Fruit fly (Drosophila melanogaster) whole organism, wandering third instar larva: ENCODE data around the gene CG42726.

Experiments
- Abd-B ChIP-seq: fragments of >200 bp; optimal IDR thresholded peaks from 2 replicates; lab custom pipeline; 2017; ENCODE audit warnings: missing biosample characterization, missing genetic modification characterization
- CG32264 ChIP-seq: fragments of 200-800 bp; sonication (Bioruptor generic); optimal IDR thresholded peaks from 2 replicates; lab custom pipeline; 2016; ENCODE audit warnings: missing biosample characterization, missing genetic modification characterization
- CG9705 ChIP-seq: fragments of 200-800 bp; sonication (Bioruptor generic); optimal IDR thresholded peaks from 2 replicates; lab custom pipeline; 2018; ENCODE audit warnings: missing biosample characterization, mild to moderate bottlenecking, missing genetic modification characterization
- CrebA ChIP-seq: fragments of 200-800 bp; sonication (Bioruptor generic); optimal IDR thresholded peaks from 2 replicates; lab custom pipeline; 2016; ENCODE audit warnings: missing biosample characterization, mild to moderate bottlenecking, missing genetic modification characterization, borderline replicate concordance
- Dfd ChIP-seq: fragments of >200 bp; optimal IDR thresholded peaks from 2 replicates; lab custom pipeline; 2017; ENCODE audit warnings: missing biosample characterization, missing genetic modification characterization
- GATAd ChIP-seq: sonication (Bioruptor generic); optimal IDR thresholded peaks from 2 replicates; lab custom pipeline; 2016; ENCODE audit warnings: missing biosample characterization, missing genetic modification characterization
- HLH106 ChIP-seq: fragments of 200-800 bp; optimal IDR thresholded peaks from 3 replicates; lab custom pipeline; 2019; ENCODE audit warnings: missing biosample characterization, mild to moderate bottlenecking, missing genetic modification characterization, moderate library complexity
- Hnf4 ChIP-seq: fragments of 200-800 bp; sonication (Bioruptor generic); optimal IDR thresholded peaks from 2 replicates; lab custom pipeline; 2016; ENCODE audit warnings: missing biosample characterization, mild to moderate bottlenecking, missing genetic modification characterization
- Hr78 ChIP-seq: fragments of >200 bp; optimal IDR thresholded peaks from 2 replicates; lab custom pipeline; 2017; ENCODE audit warnings: missing biosample characterization, missing genetic modification characterization
- Hr83 ChIP-seq: fragments of 200-300 bp; sonication (Bioruptor generic); optimal IDR thresholded peaks from 2 replicates; lab custom pipeline; 2016; ENCODE audit warnings: missing biosample characterization, mild to moderate bottlenecking, missing genetic modification characterization, moderate library complexity; ENCODE audit not compliant: poor library complexity, severe bottlenecking
- Jra ChIP-seq: sonication (Bioruptor generic); optimal IDR thresholded peaks from 2 replicates; lab custom pipeline; 2016; ENCODE audit warnings: missing biosample characterization, missing genetic modification characterization
- Mio ChIP-seq: sonication (Bioruptor generic); optimal IDR thresholded peaks from 2 replicates; lab custom pipeline; 2016; ENCODE audit warnings: missing biosample characterization, missing genetic modification characterization
- Myc ChIP-seq: fragments of >200 bp; optimal IDR thresholded peaks from 2 replicates; lab custom pipeline; 2017
- N ChIP-seq: fragments of >200 bp; optimal IDR thresholded peaks from 2 replicates; lab custom pipeline; 2018; ENCODE audit warnings: missing biosample characterization, missing external identifiers, missing genetic modification characterization
- OdsH ChIP-seq: fragments of 200-800 bp; sonication (Bioruptor generic); optimal IDR thresholded peaks from 2 replicates; lab custom pipeline; 2016; ENCODE audit warnings: missing biosample characterization, mild to moderate bottlenecking, missing genetic modification characterization
- Rel ChIP-seq, 2 experiments: fragments of 200-800 bp; sonication (Bioruptor generic) in 1 of 2; optimal IDR thresholded peaks; 2 replicates in 1 of 2; 3 replicates in 1 of 2; lab custom pipeline; 2016 to 2019; ENCODE audit warnings: mild to moderate bottlenecking in 2 of 2, missing biosample characterization in 2 of 2, missing genetic modification characterization in 2 of 2, moderate library complexity in 1 of 2
- Vsx2 ChIP-seq: fragments of 200-300, 225-300 bp; sonication (Bioruptor generic); optimal IDR thresholded peaks from 2 replicates; lab custom pipeline; 2018; ENCODE audit warnings: missing biosample characterization, missing genetic modification characterization; ENCODE audit not compliant: partially characterized antibody
- br ChIP-seq: fragments of 200-800 bp; sonication (Bioruptor generic); optimal IDR thresholded peaks from 2 replicates; lab custom pipeline; 2016; ENCODE audit warnings: missing biosample characterization, missing genetic modification characterization
- dl ChIP-seq, 2 experiments: fragments of 175-275, 200-275 bp in 1 of 2; fragments of 200-275 bp in 1 of 2; sonication (Bioruptor generic); optimal IDR thresholded peaks; lab custom pipeline; 2018; ENCODE audit warnings: mild to moderate bottlenecking in 2 of 2, missing biosample characterization in 2 of 2, missing genetic modification characterization in 2 of 2, moderate library complexity in 2 of 2; ENCODE audit not compliant: partially characterized antibody in 2 of 2, insufficient read depth in 1 of 2
- dmrt93B ChIP-seq: fragments of 200-800 bp; sonication (Bioruptor generic); optimal IDR thresholded peaks from 2 replicates; lab custom pipeline; 2018; ENCODE audit warnings: missing biosample characterization, mild to moderate bottlenecking, missing genetic modification characterization
- dsf ChIP-seq: sonication (Bioruptor generic); optimal IDR thresholded peaks from 2 replicates; lab custom pipeline; 2016; ENCODE audit warnings: missing biosample characterization, missing genetic modification characterization, borderline replicate concordance
- ey ChIP-seq: fragments of 200-800 bp; sonication (Bioruptor generic); optimal IDR thresholded peaks from 2 replicates; lab custom pipeline; 2016; ENCODE audit warnings: missing biosample characterization, missing genetic modification characterization
- foxo ChIP-seq, 2 experiments: fragments of 200-800 bp; sonication (Bioruptor generic); optimal IDR thresholded peaks; 2 replicates in 1 of 2; 3 replicates in 1 of 2; lab custom pipeline; 2016 to 2017; ENCODE audit warnings: missing biosample characterization in 2 of 2, missing genetic modification characterization in 2 of 2
- fru ChIP-seq: fragments of 200-800 bp; sonication (Bioruptor generic); optimal IDR thresholded peaks from 3 replicates; lab custom pipeline; 2016; ENCODE audit warnings: missing biosample characterization, mild to moderate bottlenecking, missing genetic modification characterization
- h ChIP-seq: fragments of 200-800 bp; sonication (Bioruptor generic); optimal IDR thresholded peaks from 3 replicates; lab custom pipeline; 2016; ENCODE audit warnings: missing biosample characterization, mild to moderate bottlenecking, missing genetic modification characterization
- jim ChIP-seq: fragments of 175-275, 200-325 bp; sonication (Bioruptor generic); optimal IDR thresholded peaks from 2 replicates; lab custom pipeline; 2016; ENCODE audit warnings: missing biosample characterization, mild to moderate bottlenecking, missing genetic modification characterization
- lola ChIP-seq: fragments of >200 bp; optimal IDR thresholded peaks from 2 replicates; lab custom pipeline; 2017; ENCODE audit warnings: missing biosample characterization, missing genetic modification characterization
- pan ChIP-seq: fragments of >200 bp; optimal IDR thresholded peaks from 2 replicates; lab custom pipeline; 2017
- psq ChIP-seq: fragments of 200-800 bp; sonication (Bioruptor generic); optimal IDR thresholded peaks from 3 replicates; lab custom pipeline; 2017; ENCODE audit warnings: missing biosample characterization, mild to moderate bottlenecking, missing genetic modification characterization, moderate library complexity
- rgr ChIP-seq: fragments of 200-800 bp; sonication (Bioruptor generic); optimal IDR thresholded peaks from 3 replicates; lab custom pipeline; 2016; ENCODE audit warnings: missing biosample characterization, mild to moderate bottlenecking, missing genetic modification characterization
- sv ChIP-seq: fragments of 200-800 bp; sonication (Bioruptor generic); optimal IDR thresholded peaks from 3 replicates; lab custom pipeline; 2016; ENCODE audit warnings: missing biosample characterization, missing genetic modification characterization
- tai ChIP-seq: sonication (Bioruptor generic); optimal IDR thresholded peaks from 2 replicates; lab custom pipeline; 2016; ENCODE audit warnings: missing biosample characterization, missing genetic modification characterization
- usp ChIP-seq: fragments of >200 bp; optimal IDR thresholded peaks from 2 replicates; lab custom pipeline; 2017; ENCODE audit warnings: missing biosample characterization, missing genetic modification characterization
- woc ChIP-seq: sonication (Bioruptor generic); optimal IDR thresholded peaks from 2 replicates; lab custom pipeline; 2016; ENCODE audit warnings: missing biosample characterization, mild to moderate bottlenecking, missing genetic modification characterization

The CG42726 gene

dm6 chr3R:15316326-15316725 is 31.5 kb upstream of the CG42726 start, which contains the start of gene CG14866:
TSS of gene CG14866 (plus strand) at chr3R:15316471.
- TF ChIP-seq Mio (no peak), Vsx2 (GFP tag; lab: Kevin White, UChicago) (no peak), ey (GFP tag; lab: Kevin White, UChicago) (no peak), Dfd (no peak), jim (GFP tag; lab: Kevin White, UChicago) (no peak), CrebA (no peak), dsf (GFP tag; lab: Kevin White, UChicago) (no peak), lola (no peak), dmrt93B (GFP tag; lab: Kevin White, UChicago) (no peak), Hnf4 (GFP tag; lab: Kevin White, UChicago) (no peak), Hr78 (GFP tag; lab: Kevin White, UChicago) (no peak), GATAd (GFP tag; lab: Kevin White, UChicago) (no peak), Abd-B (GFP tag; lab: Kevin White, UChicago) (no peak), dl (GFP tag; optimal IDR thresholded peaks at IDR 0.05; lab: Kevin White, UChicago; ENCODE audit: insufficient read depth in 1 of 2, partially characterized antibody in 2 of 2) (no peak), psq (no peak), sv (no peak)

dm6 chr3R:15319912-15320746 is 27.7 kb upstream of the CG42726 start, which contains the start of the genes CG6276 and CG44040:
TSS of gene CG6276 (minus strand) at chr3R:15320069.
TSS of gene CG44040 (plus strand) at chr3R:15320378.
- TF ChIP-seq usp (GFP tag; lab: Kevin White, UChicago), result no peak
- peak; percentile 38 for TF ChIP-seq OdsH (GFP tag; lab: Kevin White, UChicago)
- no peak for TF ChIP-seq sv
- peak; percentile 63 for TF ChIP-seq HLH106 (tag; lab: Kevin White, UChicago)
- TF ChIP-seq Rel (GFP tag; optimal IDR thresholded peaks at IDR 0.05; lab: Kevin White, UChicago), result no peak
- TF ChIP-seq Rel (tag; optimal IDR thresholded peaks at IDR 0.05; lab: Kevin White, UChicago), result peak; percentile 82
- TF ChIP-seq jim (GFP tag; lab: Kevin White, UChicago), result no peak
- TF ChIP-seq tai (GFP tag; lab: Kevin White, UChicago), result no peak
- TF ChIP-seq CrebA, result no peak
- peak; percentile 69 for TF ChIP-seq rgr
- TF ChIP-seq foxo (GFP tag; optimal IDR thresholded peaks at IDR 0.05; lab: Kevin White, UChicago), result peak in 1 of 2 experiments; percentile 59
- peak; percentile 45 for TF ChIP-seq Hr83
- TF ChIP-seq N (GFP tag; lab: Kevin White, UChicago), result no peak
- peak; percentile 19 for TF ChIP-seq psq
- TF ChIP-seq fru (GFP tag; lab: Kevin White, UChicago), result peak; percentile 58
- TF ChIP-seq pan (lab: Kevin White, UChicago), result no peak
- TF ChIP-seq Mio, result no peak
- TF ChIP-seq h, result peak; percentile 52
- TF ChIP-seq CG9705 (GFP tag; lab: Kevin White, UChicago), result peak; percentile 47
- TF ChIP-seq woc (GFP tag; lab: Kevin White, UChicago), result peak; percentile 63
- TF ChIP-seq ey (GFP tag; lab: Kevin White, UChicago), result peak; percentile 58
- TF ChIP-seq Myc (lab: Kevin White, UChicago), result peak; percentile 20
- TF ChIP-seq CG32264 (GFP tag; lab: Kevin White, UChicago), result no peak

dm6 chr3R:15320747-15321085 is 27.1 kb upstream of the CG42726 start, which contains the start of gene ear:
TSS of gene ear (plus strand) at chr3R:15320756.
- no peak for TF ChIP-seq Rel (GFP tag; optimal IDR thresholded peaks at IDR 0.05; lab: Kevin White, UChicago)
- peak; percentile 14 for TF ChIP-seq Rel (tag; optimal IDR thresholded peaks at IDR 0.05; lab: Kevin White, UChicago)
- TF ChIP-seq Vsx2 (GFP tag; lab: Kevin White, UChicago), result no peak

- TF ChIP-seq Myc (lab: Kevin White, UChicago) (peak; percentile 66), Jra (GFP tag; lab: Kevin White, UChicago) (no peak), CrebA (no peak), br (GFP tag; lab: Kevin White, UChicago) (no peak)
- TF ChIP-seq, all 38 proteins: peak for 1
Measured at dm6 chr3R:15328083-15328779, 19.6 kb upstream of the CG42726 start, which contains the start of the genes CG6236 and ea. TSS of gene CG6236 (minus strand) at chr3R:15328269. TSS of gene ea (plus strand) at chr3R:15328729.
